Fruit fly (Drosophila melanogaster) whole organism, embryonic: Measurements from ENCODE around the gene CG14352.

ENCODE experiments used
- Bgb ChIP-seq: fragments of 200-800 bp; sonication (Bioruptor generic); IDR thresholded peaks from 2 replicates; pipeline ENCODE4 v1.3.6; 2022; ENCODE audit warnings: missing biosample characterization, missing genetic modification characterization; ENCODE audit not compliant: partially characterized antibody
- CG11456 ChIP-seq: fragments of 200-800 bp; sonication (Bioruptor generic); IDR thresholded peaks from 3 replicates; pipeline ENCODE4 v1.3.6; 2022; ENCODE audit warnings: missing biosample characterization, missing genetic modification characterization
- CG12071 ChIP-seq: fragments of 200-800 bp; sonication (Bioruptor generic); optimal IDR thresholded peaks from 3 replicates; lab custom pipeline; 2018; ENCODE audit warnings: missing biosample characterization, mild to moderate bottlenecking, missing genetic modification characterization
- CG12219 ChIP-seq: fragments of 200-800 bp; sonication (Bioruptor generic); optimal IDR thresholded peaks from 3 replicates; lab custom pipeline; 2018; ENCODE audit warnings: missing biosample characterization, mild to moderate bottlenecking, missing genetic modification characterization
- CG13424 ChIP-seq: fragments of 200-800 bp; sonication (Bioruptor generic); optimal IDR thresholded peaks from 2 replicates; lab custom pipeline; 2019; ENCODE audit warnings: missing biosample characterization, mild to moderate bottlenecking, missing genetic modification characterization, moderate library complexity
- CG13894 ChIP-seq: fragments of 200-800 bp; sonication (Bioruptor generic); optimal IDR thresholded peaks from 3 replicates; lab custom pipeline; 2018; ENCODE audit warnings: missing biosample characterization, mild to moderate bottlenecking, missing genetic modification characterization, moderate library complexity
- CG17612 ChIP-seq: fragments of 200-800 bp; sonication (Bioruptor generic); IDR thresholded peaks from 2 replicates; pipeline ENCODE4 v1.3.6; 2022; ENCODE audit warnings: missing biosample characterization, missing genetic modification characterization
- CG17802 ChIP-seq: fragments of 200-800 bp; sonication (Bioruptor generic); optimal IDR thresholded peaks from 2 replicates; lab custom pipeline; 2018; ENCODE audit warnings: missing biosample characterization, mild to moderate bottlenecking, missing genetic modification characterization, moderate library complexity
- CG2202 ChIP-seq: fragments of 200-800 bp; sonication (Bioruptor generic); optimal IDR thresholded peaks from 2 replicates; lab custom pipeline; 2018; ENCODE audit warnings: missing biosample characterization, mild to moderate bottlenecking, missing genetic modification characterization
- CG2678 ChIP-seq: fragments of 200-800 bp; sonication (Bioruptor generic); optimal IDR thresholded peaks from 3 replicates; lab custom pipeline; 2019; ENCODE audit warnings: missing biosample characterization, mild to moderate bottlenecking, missing genetic modification characterization, moderate library complexity
- CG3281 ChIP-seq: fragments of 200-800 bp; sonication (Bioruptor generic); optimal IDR thresholded peaks from 3 replicates; lab custom pipeline; 2017; ENCODE audit warnings: missing biosample characterization, mild to moderate bottlenecking, missing genetic modification characterization
- CG33213 ChIP-seq: fragments of 200-800 bp; sonication (Bioruptor generic); optimal IDR thresholded peaks from 3 replicates; lab custom pipeline; 2016; ENCODE audit warnings: missing biosample characterization, missing genetic modification characterization
- CG34376 ChIP-seq: fragments of 200-800 bp; sonication (Bioruptor generic); optimal IDR thresholded peaks from 2 replicates; lab custom pipeline; 2018; ENCODE audit warnings: missing biosample characterization, mild to moderate bottlenecking, missing genetic modification characterization
- CG3995 ChIP-seq: fragments of 200-800 bp; sonication (Bioruptor generic); optimal IDR thresholded peaks from 3 replicates; lab custom pipeline; 2016; ENCODE audit warnings: missing biosample characterization, missing genetic modification characterization
- CG4820 ChIP-seq: fragments of 200-800 bp; sonication (Bioruptor generic); optimal IDR thresholded peaks from 3 replicates; lab custom pipeline; 2016; ENCODE audit warnings: missing biosample characterization, missing genetic modification characterization
- CG6765 ChIP-seq: fragments of 200-800 bp; sonication (Bioruptor generic); optimal IDR thresholded peaks from 3 replicates; lab custom pipeline; 2017; ENCODE audit warnings: missing biosample characterization, mild to moderate bottlenecking, missing genetic modification characterization
- CG6854 ChIP-seq: fragments of 200-800 bp; sonication (Bioruptor generic); optimal IDR thresholded peaks from 3 replicates; lab custom pipeline; 2017; ENCODE audit warnings: missing biosample characterization, mild to moderate bottlenecking, missing genetic modification characterization
- CG7372 ChIP-seq: fragments of 200-800 bp; sonication (Bioruptor generic); IDR thresholded peaks from 2 replicates; pipeline ENCODE4 v1.3.6; 2022; ENCODE audit warnings: missing biosample characterization, missing genetic modification characterization
- Dip3 ChIP-seq: fragments of 200-800 bp; sonication (Bioruptor generic); optimal IDR thresholded peaks from 3 replicates; lab custom pipeline; 2016; ENCODE audit warnings: missing biosample characterization, missing genetic modification characterization
- Dref ChIP-seq: fragments of 200-800 bp; sonication (Bioruptor generic); IDR thresholded peaks from 2 replicates; pipeline ENCODE4 v1.3.6; 2022; ENCODE audit warnings: missing biosample characterization, missing genetic modification characterization
- Drgx ChIP-seq: fragments of 200-800 bp; sonication (Bioruptor generic); IDR thresholded peaks from 2 replicates; pipeline ENCODE4 v1.3.6; 2022; ENCODE audit warnings: missing biosample characterization, missing genetic modification characterization
- HLH4C ChIP-seq: fragments of 200-800 bp; sonication (Bioruptor generic); IDR thresholded peaks from 3 replicates; pipeline ENCODE4 v1.3.6; 2022; ENCODE audit warnings: missing biosample characterization, missing genetic modification characterization; ENCODE audit not compliant: partially characterized antibody
- Hmx ChIP-seq: fragments of 200-800 bp; sonication (Bioruptor generic); optimal IDR thresholded peaks from 2 replicates; lab custom pipeline; 2016; ENCODE audit warnings: missing biosample characterization, missing genetic modification characterization
- Hr39 ChIP-seq: fragments of >200 bp; optimal IDR thresholded peaks from 2 replicates; lab custom pipeline; 2017
- MESR4 ChIP-seq: fragments of 200-800 bp; sonication (Bioruptor generic); optimal IDR thresholded peaks from 2 replicates; lab custom pipeline; 2018; ENCODE audit warnings: missing biosample characterization, mild to moderate bottlenecking, missing genetic modification characterization, moderate library complexity
- Ptx1 ChIP-seq: fragments of 200-800 bp; sonication (Bioruptor generic); IDR thresholded peaks from 2 replicates; pipeline ENCODE4 v1.3.6; 2022; ENCODE audit warnings: missing biosample characterization, missing genetic modification characterization
- Six4 ChIP-seq: fragments of 200-800 bp; sonication (Bioruptor generic); optimal IDR thresholded peaks from 2 replicates; lab custom pipeline; 2016; ENCODE audit warnings: missing biosample characterization, missing genetic modification characterization
- Taf1 ChIP-seq: fragments of 200-800 bp; sonication (Bioruptor generic); IDR thresholded peaks from 2 replicates; pipeline ENCODE4 v1.3.6; 2022; ENCODE audit warnings: missing biosample characterization, missing genetic modification characterization
- ara ChIP-seq: fragments of 200-800 bp; sonication (Bioruptor generic); IDR thresholded peaks from 2 replicates; pipeline ENCODE4 v1.3.6; 2022; ENCODE audit warnings: missing biosample characterization, missing genetic modification characterization
- az2 ChIP-seq: fragments of 200-800 bp; sonication (Bioruptor generic); optimal IDR thresholded peaks from 3 replicates; lab custom pipeline; 2016; ENCODE audit warnings: missing biosample characterization, missing genetic modification characterization
- bowl ChIP-seq: fragments of 200-800 bp; sonication (Bioruptor generic); IDR thresholded peaks from 2 replicates; pipeline ENCODE4 v1.3.6; 2022; ENCODE audit warnings: missing biosample characterization, missing genetic modification characterization
- crol ChIP-seq: fragments of 200-800 bp; sonication (Bioruptor generic); IDR thresholded peaks from 2 replicates; pipeline ENCODE4 v1.3.6; 2022; ENCODE audit warnings: missing biosample characterization, missing genetic modification characterization
- danr ChIP-seq: fragments of 200-800 bp; sonication (Bioruptor generic); IDR thresholded peaks from 2 replicates; pipeline ENCODE4 v1.3.6; 2022; ENCODE audit warnings: missing biosample characterization, missing genetic modification characterization
- dpn ChIP-seq, 2 experiments: fragments of 200-800 bp; sonication (Bioruptor generic); optimal IDR thresholded peaks; 3 replicates each; lab custom pipeline; 2016; ENCODE audit warnings: missing biosample characterization in 2 of 2, missing genetic modification characterization in 2 of 2
- en ChIP-seq: fragments of 200-800 bp; sonication (Bioruptor generic); optimal IDR thresholded peaks from 2 replicates; lab custom pipeline; 2016; ENCODE audit warnings: missing biosample characterization, missing genetic modification characterization
- esg ChIP-seq: fragments of 200-800 bp; sonication (Bioruptor generic); conservative IDR thresholded peaks from 2 replicates; pipeline ENCODE4 v1.3.6; 2022; ENCODE audit warnings: missing biosample characterization, missing genetic modification characterization
- fd64A ChIP-seq: fragments of 200-800 bp; sonication (Bioruptor generic); optimal IDR thresholded peaks from 3 replicates; lab custom pipeline; 2018; ENCODE audit warnings: missing biosample characterization, mild to moderate bottlenecking, missing genetic modification characterization
- fru ChIP-seq: fragments of >200 bp; optimal IDR thresholded peaks from 2 replicates; lab custom pipeline; 2017
- grau ChIP-seq: fragments of 200-800 bp; optimal IDR thresholded peaks from 3 replicates; lab custom pipeline; 2019; ENCODE audit warnings: missing biosample characterization, mild to moderate bottlenecking, missing genetic modification characterization, moderate library complexity
- gsb ChIP-seq: fragments of 200-800 bp; sonication (Bioruptor generic); IDR thresholded peaks from 2 replicates; pipeline ENCODE4 v1.3.6; 2022; ENCODE audit warnings: missing biosample characterization, missing genetic modification characterization
- hth ChIP-seq: fragments of >200 bp; optimal IDR thresholded peaks from 2 replicates; lab custom pipeline; 2017; ENCODE audit warnings: inconsistent platforms
- ken ChIP-seq: fragments of 200-800 bp; sonication (Bioruptor generic); IDR thresholded peaks from 3 replicates; pipeline ENCODE4 v1.3.6; 2022; ENCODE audit warnings: missing biosample characterization, missing genetic modification characterization
- pan ChIP-seq, 4 experiments: fragments of >200 bp in 3 of 4; fragments of 200-800 bp in 1 of 4; sonication (Bioruptor generic) in 1 of 4; optimal IDR thresholded peaks in 3 of 4; IDR thresholded peaks in 1 of 4; 2 replicates each; pipeline versions ENCODE4 v1.3.6 to Lab custom; 2017 to 2022; ENCODE audit warnings: missing biosample characterization in 2 of 4, missing genetic modification characterization in 2 of 4, mixed read lengths in 1 of 4
- psq ChIP-seq: fragments of 200-800 bp; sonication (Bioruptor generic); optimal IDR thresholded peaks from 2 replicates; lab custom pipeline; 2017; ENCODE audit warnings: missing biosample characterization, missing genetic modification characterization
- ro ChIP-seq: fragments of 200-800 bp; sonication (Bioruptor generic); IDR thresholded peaks from 2 replicates; pipeline ENCODE4 v1.3.6; 2022; ENCODE audit warnings: missing biosample characterization, missing genetic modification characterization
- sens ChIP-seq: fragments of 200-800 bp; sonication (Bioruptor generic); peaks from one replicate; lab custom pipeline; 2016; ENCODE audit warnings: missing biosample characterization, missing genetic modification characterization
- sim ChIP-seq: fragments of 200-800 bp; sonication (Bioruptor generic); IDR thresholded peaks from 2 replicates; pipeline ENCODE4 v1.3.6; 2022; ENCODE audit warnings: missing biosample characterization, missing genetic modification characterization
- slp2 ChIP-seq: fragments of 200-800 bp; sonication (Bioruptor generic); optimal IDR thresholded peaks from 2 replicates; lab custom pipeline; 2016; ENCODE audit warnings: missing biosample characterization, missing genetic modification characterization
- twi ChIP-seq: fragments of 200-800 bp; optimal IDR thresholded peaks from 2 replicates; lab custom pipeline; 2019; ENCODE audit warnings: missing biosample characterization, mild to moderate bottlenecking, missing genetic modification characterization, moderate library complexity
- unpg ChIP-seq: fragments of 200-800 bp; sonication (Bioruptor generic); optimal IDR thresholded peaks from 3 replicates; lab custom pipeline; 2018; ENCODE audit warnings: missing biosample characterization, mild to moderate bottlenecking, missing genetic modification characterization, moderate library complexity

The CG14352 gene

dm6 chr2L:1638650-1639549, 27.7 kb downstream of the CG14352 start (continued):
- TF ChIP-seq unpg (GFP tag; lab: Kevin White, UChicago) (peak; percentile 98), gsb (peak; percentile 99), dpn (GFP tag; optimal IDR thresholded peaks at IDR 0.05; lab: Kevin White, UChicago) (peak; percentile 99), CG11456 (peak; percentile 97), fru (lab: Kevin White, UChicago) (no peak), sens (GFP tag; lab: Kevin White, UChicago) (peak; percentile 100), grau (tag; lab: Kevin White, UChicago) (peak; percentile 99), CG6765 (GFP tag; lab: Kevin White, UChicago) (peak; percentile 97), CG3995 (GFP tag; lab: Kevin White, UChicago) (peak; percentile 84), CG12219 (GFP tag; lab: Kevin White, UChicago) (peak; percentile 98), CG3281 (peak; percentile 99), CG7372 (GFP tag; lab: Robert Waterston, UW) (peak; percentile 98), en (GFP tag; lab: Kevin White, UChicago) (peak; percentile 86), CG12071 (GFP tag; lab: Kevin White, UChicago) (peak; percentile 95), Drgx (GFP tag; lab: Robert Waterston, UW) (peak; percentile 73), CG2202 (tag; lab: Kevin White, UChicago) (peak; percentile 68), CG33213 (GFP tag; lab: Kevin White, UChicago) (peak; percentile 97), Dref (peak; percentile 43), Hmx (GFP tag; lab: Kevin White, UChicago) (peak; percentile 97), CG34376 (peak; percentile 94), ara (GFP tag; lab: Robert Waterston, UW) (peak; percentile 91), Dip3 (GFP tag; lab: Kevin White, UChicago) (peak; percentile 97), danr (GFP tag; lab: Robert Waterston, UW) (peak; percentile 99), az2 (peak; percentile 98), CG2678 (peak; percentile 100), Bgb (GFP tag; lab: Robert Waterston, UW) (no peak), CG17802 (tag; lab: Kevin White, UChicago) (peak; percentile 80), bowl (peak; percentile 94), HLH4C (no peak), CG6854 (GFP tag; lab: Kevin White, UChicago) (peak; percentile 98), twi (tag; lab: Kevin White, UChicago) (peak; percentile 96), CG13424 (tag; lab: Kevin White, UChicago) (peak; percentile 99), ken (peak; percentile 89), CG4820 (GFP tag; lab: Kevin White, UChicago) (peak; percentile 98), Ptx1 (peak; percentile 99), CG13894 (tag; lab: Kevin White, UChicago) (peak; percentile 94), CG17612 (GFP tag; lab: Robert Waterston, UW) (peak; percentile 94), slp2 (GFP tag; lab: Kevin White, UChicago) (peak; percentile 91), crol (GFP tag; lab: Robert Waterston, UW) (peak; percentile 85), pan (optimal IDR thresholded peaks at IDR 0.05; lab: Kevin White, UChicago) (no peak), pan (GFP tag; optimal IDR thresholded peaks at IDR 0.05 in 1 of 2, IDR thresholded peaks at IDR 0.05 in 1 of 2) (peak in 1 of 2 experiments; percentile 98), ro (GFP tag; lab: Robert Waterston, UW) (peak; percentile 96), hth (lab: Kevin White, UChicago) (no peak), Six4 (GFP tag; lab: Kevin White, UChicago) (peak; percentile 97), sim (GFP tag; lab: Robert Waterston, UW) (peak; percentile 84), Taf1 (GFP tag; lab: Robert Waterston, UW) (peak; percentile 96), MESR4 (GFP tag; lab: Kevin White, UChicago) (peak; percentile 38), Hr39 (no peak), fd64A (GFP tag; lab: Kevin White, UChicago) (peak; percentile 72), esg (GFP tag; lab: Robert Waterston, UW) (peak; percentile 99), psq (GFP tag; lab: Kevin White, UChicago) (peak; percentile 98)
